Worm (Caenorhabditis elegans) whole organism, L1 larva: ENCODE data around the gene czw-1.

ENCODE experiments used
- alr-1 ChIP-seq: fragments of 200-800 bp; sonication (Bioruptor generic); optimal IDR thresholded peaks from 2 replicates; lab custom pipeline; 2018; ENCODE audit warnings: borderline replicate concordance, mild to moderate bottlenecking, missing genetic modification characterization, missing compliant biosample characterization
- ama-1 ChIP-seq: fragments of 150-350 bp; optimal IDR thresholded peaks from 2 replicates; lab custom pipeline; 2014
- ces-1 ChIP-seq: fragments of 150-350 bp; optimal IDR thresholded peaks from 2 replicates; lab custom pipeline; 2014; ENCODE audit warnings: missing biosample characterization, missing genetic modification reagents, missing genetic modification characterization
- egl-27 ChIP-seq, 2 experiments: fragments of 150-350 bp in 1 of 2; sonication (generic microtip); optimal IDR thresholded peaks; 3 replicates each; lab custom pipeline; 2017 to 2018; ENCODE audit warnings: missing biosample characterization in 2 of 2, missing genetic modification characterization in 2 of 2, missing genetic modification reagents in 2 of 2
- elt-2 ChIP-seq: sonication (generic microtip); optimal IDR thresholded peaks from 2 replicates; lab custom pipeline; 2016; ENCODE audit warnings: missing genetic modification characterization, mild to moderate bottlenecking, inconsistent platforms, missing compliant biosample characterization, missing genetic modification reagents
- fos-1 ChIP-seq: fragments of 150-350 bp; optimal IDR thresholded peaks from 2 replicates; lab custom pipeline; 2014; ENCODE audit warnings: missing biosample characterization, missing genetic modification characterization
- jun-1 ChIP-seq: fragments of 150-350 bp; optimal IDR thresholded peaks from 2 replicates; lab custom pipeline; 2014; ENCODE audit warnings: missing biosample characterization, missing genetic modification reagents, missing genetic modification characterization
- mep-1 ChIP-seq: fragments of 150-350 bp; optimal IDR thresholded peaks from 2 replicates; lab custom pipeline; 2014; ENCODE audit warnings: missing biosample characterization, missing genetic modification characterization
- nhr-11 ChIP-seq: fragments of 150-350 bp; optimal IDR thresholded peaks from 2 replicates; lab custom pipeline; 2014; ENCODE audit warnings: missing biosample characterization, missing genetic modification characterization
- nhr-28 ChIP-seq: fragments of 150-350 bp; optimal IDR thresholded peaks from 2 replicates; lab custom pipeline; 2014; ENCODE audit warnings: missing biosample characterization, missing genetic modification characterization
- nhr-77 ChIP-seq: fragments of 150-350 bp; optimal IDR thresholded peaks from 2 replicates; lab custom pipeline; 2014; ENCODE audit warnings: missing biosample characterization, missing genetic modification characterization

DNA sequence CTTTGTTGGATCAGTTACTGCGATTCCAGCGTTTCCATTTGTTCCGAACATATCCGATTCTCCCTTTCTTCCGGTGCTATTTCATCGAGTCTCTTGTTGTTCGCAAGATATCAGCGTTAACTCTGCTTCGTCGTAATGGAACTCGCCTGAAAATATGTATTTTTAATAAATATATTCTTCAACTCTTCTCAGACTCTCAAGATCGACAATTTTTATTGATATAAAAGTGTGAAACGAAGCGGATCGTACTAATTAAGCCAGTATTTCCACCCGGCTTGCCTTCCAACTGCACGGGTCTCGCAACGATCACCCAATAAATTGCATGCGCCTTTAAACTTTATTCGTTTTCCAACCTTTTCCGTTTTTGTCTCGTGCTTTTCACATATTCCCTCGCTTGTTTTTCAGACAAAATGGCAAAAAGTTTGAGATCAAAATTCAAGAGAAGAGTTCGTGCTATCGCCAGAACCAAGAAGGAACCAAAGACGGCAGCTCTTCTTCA, 22.6 kb downstream of the czw-1 start, which contains the start of the genes xpo-3 and C49H3.3:
- TF ChIP-seq nhr-28 (tag; lab: Kevin White, UChicago) (no peak), ama-1 (no peak), egl-27 (tag; optimal IDR thresholded peaks at IDR 0.05; lab: Kevin White, UChicago) (no peak), jun-1 (tag; lab: Kevin White, UChicago) (no peak), nhr-77 (no peak), alr-1 (tag; lab: Kevin White, UChicago) (no peak), elt-2 (tag; lab: Kevin White, UChicago) (no peak), nhr-11 (no peak), fos-1 (tag; lab: Kevin White, UChicago) (no peak), mep-1 (peak; percentile 63), ces-1 (no peak)
